Worm (Caenorhabditis elegans): ENCODE data around the gene npax-4.

DNA sequence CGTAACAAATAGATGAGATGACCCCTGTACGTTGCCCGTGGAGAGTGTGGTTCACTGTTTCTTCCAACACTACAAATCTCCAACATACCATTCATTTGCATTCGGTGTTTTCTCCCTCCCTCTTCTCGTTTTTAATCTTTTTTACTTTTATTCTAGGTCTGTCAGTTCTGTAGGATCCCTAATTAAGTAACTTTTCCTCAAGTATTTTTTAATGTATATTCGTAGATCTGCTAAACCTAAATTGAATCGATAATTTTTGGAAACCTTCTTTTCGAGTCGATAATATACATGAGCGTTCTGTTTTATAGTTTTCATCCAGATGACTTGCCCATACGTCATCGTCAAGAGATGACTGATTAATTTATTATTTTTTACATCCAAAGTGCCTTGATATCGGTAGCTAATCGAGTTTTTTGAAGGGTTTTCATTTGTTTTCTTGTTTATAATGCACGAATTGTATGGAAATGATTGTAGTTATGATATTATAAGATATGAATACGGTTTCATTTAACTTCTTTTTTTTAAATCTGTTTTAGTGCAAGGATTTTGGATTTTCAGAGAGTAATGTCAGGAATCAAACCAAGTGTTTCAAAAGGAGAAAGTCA is 39.4 kb downstream of the npax-4 start, which contains the start of the genes T28C6.11 and T11B7.1:
- TF ChIP-seq flt-1 (GFP tag; IDR thresholded peaks at IDR 0.05) (no peak), ref-1 (GFP tag; conservative IDR thresholded peaks at IDR 0.05) (no peak)
